Worm (Caenorhabditis elegans): ENCODE results near the gene Y46G5A.36.
A peak's percentile ranks its signal among the peaks of the same experiment; 100 is the strongest.

Y46G5A.36 gene

DNA sequence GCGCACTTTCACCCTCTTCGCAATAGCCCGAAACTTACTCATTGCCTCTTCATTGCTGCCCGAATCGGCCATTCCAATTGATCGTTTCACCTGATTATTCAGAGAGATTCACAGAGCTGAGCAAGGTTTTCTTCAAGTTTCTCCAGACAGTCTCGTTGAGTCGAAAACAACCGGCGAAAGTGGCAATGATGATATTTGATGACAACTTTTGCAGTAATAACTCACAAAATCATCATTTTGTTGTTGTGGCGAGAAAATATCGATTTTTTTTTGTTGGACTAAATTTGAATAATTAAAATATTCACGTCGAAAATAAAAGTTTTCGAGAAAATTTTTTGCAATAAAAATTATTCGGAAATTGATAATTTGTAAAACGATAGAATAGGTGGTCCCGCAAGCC lies 42.1 kb downstream of the Y46G5A.36 start, which contains the start of gene snf-5:
Gene snf-5 (minus strand): TSS at position 182 of the 400 bp plus-strand sequence.
- TF ChIP-seq pax-3 (tag; optimal IDR thresholded peaks at IDR 0.05): no peak
- no peak for TF ChIP-seq nhr-237 (tag; optimal IDR thresholded peaks at IDR 0.05)
- no peak for TF ChIP-seq efl-1 (optimal IDR thresholded peaks at IDR 0.05)
- TF ChIP-seq efl-1 (GFP tag; optimal IDR thresholded peaks at IDR 0.05 in 1 of 2): peak in 1 of 2 experiments; percentile 90
- TF ChIP-seq grh-1 (GFP tag; IDR thresholded peaks at IDR 0.05): no peak
- TF ChIP-seq lsy-2 (tag; optimal IDR thresholded peaks at IDR 0.05): no peak

DNA sequence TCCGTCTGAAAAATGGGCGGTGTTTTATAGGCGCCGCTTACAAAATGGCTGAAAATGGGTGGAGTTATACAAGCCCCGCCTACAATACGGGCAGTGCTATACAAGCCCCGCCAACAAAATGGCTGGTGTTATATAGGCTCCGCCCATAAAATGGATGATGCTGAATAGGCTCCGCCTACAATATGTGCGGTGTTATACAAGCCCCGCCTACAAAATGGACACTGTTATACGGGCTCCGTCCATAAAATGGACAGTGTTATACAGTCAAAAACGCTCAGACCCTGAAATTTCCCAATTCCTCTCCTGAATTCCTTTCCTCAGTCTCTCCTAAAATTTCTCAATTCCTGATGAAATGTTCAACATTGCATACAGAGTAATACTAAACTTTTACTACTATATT lies 42.6 kb downstream of the Y46G5A.36 start:
- TF ChIP-seq unc-130 (tag; optimal IDR thresholded peaks at IDR 0.05) (no peak), aha-1 (tag; optimal IDR thresholded peaks at IDR 0.05) (no peak), nhr-28 (tag; optimal IDR thresholded peaks at IDR 0.05) (no peak), unc-86 (tag; optimal IDR thresholded peaks at IDR 0.05) (no peak), efl-1 (optimal IDR thresholded peaks at IDR 0.05) (no peak), efl-1 (GFP tag; optimal IDR thresholded peaks at IDR 0.05 in 1 of 2) (no peak), snpc-4 (tag; optimal IDR thresholded peaks at IDR 0.05) (no peak), mdl-1 (tag; optimal IDR thresholded peaks at IDR 0.05) (no peak), jun-1 (tag; optimal IDR thresholded peaks at IDR 0.05) (no peak), mab-9 (GFP tag; IDR thresholded peaks at IDR 0.05) (no peak), egl-27 (tag; optimal IDR thresholded peaks at IDR 0.05) (no peak), nhr-237 (tag; optimal IDR thresholded peaks at IDR 0.05) (no peak), xbp-1 (tag; optimal IDR thresholded peaks at IDR 0.05) (no peak), fkh-10 (GFP tag; optimal IDR thresholded peaks at IDR 0.05) (no peak)
